Fruit fly (Drosophila melanogaster): Measurements from ENCODE around the gene Ucp4C.

DNA sequence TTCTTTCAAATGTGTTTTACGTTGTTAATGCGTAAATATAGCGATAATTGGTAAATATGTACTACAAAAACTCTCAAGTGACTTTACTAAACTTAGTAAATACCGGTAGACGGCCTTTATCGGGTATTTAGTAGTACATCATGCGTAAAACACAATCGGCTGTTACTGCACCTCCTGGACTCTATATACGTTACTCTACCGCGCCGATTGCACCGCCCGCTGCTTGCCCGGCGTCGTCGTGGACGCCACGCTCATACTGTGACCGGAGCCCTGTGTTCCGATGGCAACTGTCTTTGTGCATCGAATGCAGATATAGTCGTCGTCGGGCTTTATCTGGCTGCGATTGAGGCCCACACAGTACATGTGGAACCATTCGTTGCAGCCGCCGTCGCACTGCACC lies 22.1 kb downstream of the Ucp4C start:
- TF ChIP-seq CG8301 (tag; optimal IDR thresholded peaks at IDR 0.05) (no peak), CG14655 (GFP tag; optimal IDR thresholded peaks at IDR 0.05) (no peak), rn (GFP tag; IDR thresholded peaks at IDR 0.05) (no peak), CG34367 (tag; optimal IDR thresholded peaks at IDR 0.05) (no peak), EcR (GFP tag; optimal IDR thresholded peaks at IDR 0.05) (no peak), Ets98B (GFP tag; IDR thresholded peaks at IDR 0.05) (no peak)
